Worm (Caenorhabditis elegans) whole organism, late embryonic: Measurements from ENCODE around the gene M02D8.6.
"Not testable (repeated sequence)": the region's sequence is repeated elsewhere in the genome, so short reads cannot be mapped to it uniquely, and the experiment has no call there.

Experiments used
- fkh-10 ChIP-seq: fragments of 150-350 bp; optimal IDR thresholded peaks from 2 replicates; lab custom pipeline; 2014; ENCODE audit warnings: missing biosample characterization, missing genetic modification reagents, missing genetic modification characterization
- mec-3 ChIP-seq: sonication (generic microtip); optimal IDR thresholded peaks from 2 replicates; lab custom pipeline; 2016; ENCODE audit warnings: borderline replicate concordance, missing genetic modification characterization, missing compliant biosample characterization
- rnt-1 ChIP-seq: sonication (generic microtip); optimal IDR thresholded peaks from 2 replicates; lab custom pipeline; 2016; ENCODE audit warnings: missing genetic modification characterization, missing compliant biosample characterization

- not testable (repeated sequence) for TF ChIP-seq mec-3; rnt-1; fkh-10 (GFP tag; lab: Kevin White, UChicago)
Observed at ce11 chrX:8731822-8732221, at the start of gene M02D8.6.
